Fruit fly (Drosophila melanogaster) whole organism: Measurements from ENCODE around the gene Or85d.

ENCODE experiments used
- CG8478 ChIP-seq: fragments of >200 bp; optimal IDR thresholded peaks from 2 replicates; lab custom pipeline; 2018; ENCODE audit warnings: inconsistent platforms
- pan ChIP-seq: fragments of >200 bp; optimal IDR thresholded peaks from 2 replicates; lab custom pipeline; 2017
- psq ChIP-seq: fragments of >200 bp; optimal IDR thresholded peaks from 2 replicates; lab custom pipeline; 2017
- usp ChIP-seq: fragments of >200 bp; optimal IDR thresholded peaks from 2 replicates; lab custom pipeline; 2017; ENCODE audit warnings: missing biosample characterization, missing genetic modification characterization, mixed read lengths

DNA sequence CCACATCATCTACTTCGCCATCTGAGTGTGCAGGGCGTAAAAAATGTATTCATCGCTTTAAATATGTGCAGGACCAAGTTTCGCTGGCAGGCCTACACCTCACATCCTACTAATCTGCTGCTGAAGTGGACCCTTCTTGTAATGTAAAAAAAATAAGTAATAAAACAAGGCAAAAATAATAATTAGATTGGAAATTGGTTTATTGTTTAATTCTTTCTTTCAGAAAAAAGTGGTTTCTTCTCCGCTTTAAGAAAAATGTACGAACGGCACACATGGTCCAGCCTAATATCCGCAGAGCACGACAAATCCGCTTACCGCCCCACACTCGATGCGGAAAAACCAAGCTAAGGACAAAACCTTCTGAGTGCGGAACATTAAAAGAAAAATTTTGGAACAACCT, 6.5 kb upstream of the Or85d start:
- TF ChIP-seq psq (lab: Kevin White, UChicago) (no peak), usp (GFP tag; lab: Kevin White, UChicago) (no peak), CG8478 (lab: Kevin White, UChicago) (no peak), pan (lab: Kevin White, UChicago) (no peak)
